Worm (Caenorhabditis elegans): Measurements from ENCODE around the gene nhl-3.

Gene nhl-3

ce11 chrII:629454-629853, 27.5 kb upstream of the nhl-3 start:
- TF ChIP-seq ceh-45 (GFP tag; IDR thresholded peaks at IDR 0.05), result 0 out of 2 replicates have a peak, but pooled peaks have one; percentile 50

ce11 chrII:627913-628312, 26.0 kb upstream of the nhl-3 start:
- TF ChIP-seq madf-2 (tag; optimal IDR thresholded peaks at IDR 0.05) (no peak), dve-1 (tag; optimal IDR thresholded peaks at IDR 0.05) (no peak), hlh-13 (GFP tag; optimal IDR thresholded peaks at IDR 0.05) (no peak), sox-2 (GFP tag; IDR thresholded peaks at IDR 0.05) (no peak), T23F11.4 (GFP tag; optimal IDR thresholded peaks at IDR 0.05) (no peak), fkh-6 (tag; optimal IDR thresholded peaks at IDR 0.05) (no peak), unc-42 (tag; optimal IDR thresholded peaks at IDR 0.05) (no peak), nhr-11 (tag; optimal IDR thresholded peaks at IDR 0.05) (no peak)

- TF ChIP-seq pha-4 (tag; optimal IDR thresholded peaks at IDR 0.05) (no peak), hlh-13 (GFP tag; optimal IDR thresholded peaks at IDR 0.05) (no peak), C38D4.7 (GFP tag; optimal IDR thresholded peaks at IDR 0.05) (no peak)
Measured at ce11 chrII:627205-627604, 25.3 kb upstream of the nhl-3 start, which contains the start of gene arrd-1. Gene arrd-1, plus strand, starts transcription at chrII:627505.

ce11 chrII:625926-626325, 24.0 kb upstream of the nhl-3 start:
- TF ChIP-seq ttx-3 (tag; optimal IDR thresholded peaks at IDR 0.05), result no peak
- peak; percentile 61 for TF ChIP-seq ceh-31 (tag; optimal IDR thresholded peaks at IDR 0.05)
- TF ChIP-seq nfya-1 (tag; optimal IDR thresholded peaks at IDR 0.05), result peak; percentile 62
- peak; percentile 12 for TF ChIP-seq unc-42 (tag; optimal IDR thresholded peaks at IDR 0.05)
- peak; percentile 18 for TF ChIP-seq hlh-30 (tag; optimal IDR thresholded peaks at IDR 0.05; ENCODE audit: insufficient read depth)
- TF ChIP-seq ceh-34 (tag; optimal IDR thresholded peaks at IDR 0.05), result peak; percentile 27
- no peak for TF ChIP-seq ceh-9 (tag; optimal IDR thresholded peaks at IDR 0.05)
- TF ChIP-seq F13H6.1 (tag; optimal IDR thresholded peaks at IDR 0.05), result peak; percentile 4
- TF ChIP-seq sox-4 (tag; optimal IDR thresholded peaks at IDR 0.05), result no peak
- TF ChIP-seq ceh-24 (tag; optimal IDR thresholded peaks at IDR 0.05), result no peak
- TF ChIP-seq nhr-11 (tag; optimal IDR thresholded peaks at IDR 0.05), result no peak
- peak; percentile 75 for TF ChIP-seq unc-55 (GFP tag; optimal IDR thresholded peaks at IDR 0.05)
- TF ChIP-seq ceh-2 (tag; optimal IDR thresholded peaks at IDR 0.05), result peak; percentile 2
- peak; percentile 38 for TF ChIP-seq tbx-2 (tag; optimal IDR thresholded peaks at IDR 0.05)

- TF ChIP-seq unc-3 (GFP tag; conservative IDR thresholded peaks at IDR 0.05), result no peak
- TF ChIP-seq unc-3 (tag; optimal IDR thresholded peaks at IDR 0.05), result no peak
- TF ChIP-seq elt-2 (tag; optimal IDR thresholded peaks at IDR 0.05), result no peak
- TF ChIP-seq unc-86 (tag; optimal IDR thresholded peaks at IDR 0.05), result no peak
- no peak for TF ChIP-seq ceh-22 (tag; optimal IDR thresholded peaks at IDR 0.05)
- TF ChIP-seq C38D4.7 (GFP tag; optimal IDR thresholded peaks at IDR 0.05), result no peak
- TF ChIP-seq pqm-1 (tag; optimal IDR thresholded peaks at IDR 0.05), result no peak
- no peak for TF ChIP-seq sox-4 (tag; optimal IDR thresholded peaks at IDR 0.05)
- no peak for TF ChIP-seq dmd-4 (tag; optimal IDR thresholded peaks at IDR 0.05; ENCODE audit: borderline replicate concordance)
- no peak for TF ChIP-seq sox-2 (GFP tag; IDR thresholded peaks at IDR 0.05)
- no peak for TF ChIP-seq ceh-9 (tag; optimal IDR thresholded peaks at IDR 0.05)
- TF ChIP-seq pha-4 (tag; optimal IDR thresholded peaks at IDR 0.05), result no peak
- TF ChIP-seq pha-2 (tag; optimal IDR thresholded peaks at IDR 0.05), result no peak
- TF ChIP-seq eyg-1 (tag; optimal IDR thresholded peaks at IDR 0.05), result no peak
- no peak for TF ChIP-seq hlh-30 (tag; optimal IDR thresholded peaks at IDR 0.05; ENCODE audit: insufficient read depth)
- no peak for TF ChIP-seq tbx-2 (tag; optimal IDR thresholded peaks at IDR 0.05)
Measured at ce11 chrII:624443-624842, 22.5 kb upstream of the nhl-3 start, which contains the start of gene T04B8.5. Gene T04B8.5, minus strand, starts transcription at chrII:624543.

ce11 chrII:622478-622877, 20.6 kb upstream of the nhl-3 start:
- TF ChIP-seq pag-3 (tag; optimal IDR thresholded peaks at IDR 0.05; ENCODE audit: borderline replicate concordance), result no peak
- peak; percentile 26 for TF ChIP-seq unc-55 (GFP tag; optimal IDR thresholded peaks at IDR 0.05)
- peak; percentile 53 for TF ChIP-seq ceh-34 (tag; optimal IDR thresholded peaks at IDR 0.05)
- TF ChIP-seq nfya-1 (tag; optimal IDR thresholded peaks at IDR 0.05), result peak; percentile 45
- no peak for TF ChIP-seq ceh-14 (tag; optimal IDR thresholded peaks at IDR 0.05)
- peak; percentile 26 for TF ChIP-seq ceh-31 (tag; optimal IDR thresholded peaks at IDR 0.05)

Data from whole organism, late embryonic.